Fruit fly (Drosophila melanogaster): Measurements from ENCODE around the gene CG33340.
A peak's percentile ranks its signal among the peaks of the same experiment; 100 is the strongest.

The CG33340 gene

dm6 chr3R:24364880-24365604, 2.1 kb downstream of the CG33340 start, which contains the start of the genes CG17784 and CG13613:
Gene CG17784 (minus strand): TSS chr3R:24364980.
Gene CG13613 (plus strand): TSS chr3R:24365554.
- TF ChIP-seq Hr39 (optimal IDR thresholded peaks at IDR 0.05), result no peak
- no peak for TF ChIP-seq ERR (GFP tag; optimal IDR thresholded peaks at IDR 0.05)
- TF ChIP-seq Rfx (GFP tag; IDR thresholded peaks at IDR 0.05), result no peak
- TF ChIP-seq Dip2 (GFP tag; IDR thresholded peaks at IDR 0.05), result no peak
- no peak for TF ChIP-seq CTCF (GFP tag; optimal IDR thresholded peaks at IDR 0.05)
- TF ChIP-seq CG18764 (GFP tag; optimal IDR thresholded peaks at IDR 0.05), result no peak
- TF ChIP-seq Fer3 (tag; optimal IDR thresholded peaks at IDR 0.05), result no peak
- TF ChIP-seq pzg (GFP tag; optimal IDR thresholded peaks at IDR 0.05), result no peak

- TF ChIP-seq CG8388 (GFP tag; optimal IDR thresholded peaks at IDR 0.05), result no peak
- peak; percentile 5 for TF ChIP-seq Ets65A (GFP tag)
Observed at dm6 chr3R:24367120-24367519, 4.2 kb downstream of the CG33340 start, which contains the start of gene CG42811. Gene CG42811 (minus strand): TSS chr3R:24367220.

dm6 chr3R:24368064-24368463, 5.1 kb downstream of the CG33340 start, which contains the start of the genes CG42812 and CG33341:
Gene CG42812 (minus strand): TSS chr3R:24368164.
Gene CG33341 (plus strand): TSS chr3R:24368358.
- no peak for TF ChIP-seq cg (GFP tag; optimal IDR thresholded peaks at IDR 0.05)
- TF ChIP-seq CG8089 (GFP tag; optimal IDR thresholded peaks at IDR 0.05), result no peak
- TF ChIP-seq CG14667 (GFP tag; IDR thresholded peaks at IDR 0.05), result no peak

- TF ChIP-seq CG17612 (GFP tag; IDR thresholded peaks at IDR 0.05) (no peak), klu (GFP tag; IDR thresholded peaks at IDR 0.05) (no peak), sima (GFP tag; optimal IDR thresholded peaks at IDR 0.05) (no peak), ap (GFP tag; IDR thresholded peaks at IDR 0.05) (no peak), Dip2 (GFP tag; IDR thresholded peaks at IDR 0.05) (no peak), Optix (GFP tag; IDR thresholded peaks at IDR 0.05) (no peak), CG10431 (GFP tag; optimal IDR thresholded peaks at IDR 0.05) (no peak), vvl (GFP tag; IDR thresholded peaks at IDR 0.05) (no peak), ken (GFP tag; IDR thresholded peaks at IDR 0.05) (no peak), CoRest (tag; optimal IDR thresholded peaks at IDR 0.05) (no peak), az2 (GFP tag; optimal IDR thresholded peaks at IDR 0.05) (no peak), ranshi (GFP tag; IDR thresholded peaks at IDR 0.05) (no peak), tgo (GFP tag; IDR thresholded peaks at IDR 0.05) (no peak)
Observed at dm6 chr3R:24369268-24369667, 6.3 kb downstream of the CG33340 start, which contains the start of gene CG13614. Gene CG13614 (plus strand): TSS chr3R:24369568.

- TF ChIP-seq knrl (GFP tag; IDR thresholded peaks at IDR 0.05; ENCODE audit: partially characterized antibody) (no peak), CG7372 (GFP tag; IDR thresholded peaks at IDR 0.05) (no peak), Poxn (GFP tag; IDR thresholded peaks at IDR 0.05) (no peak), sisA (GFP tag; IDR thresholded peaks at IDR 0.05) (no peak), gce (GFP tag; IDR thresholded peaks at IDR 0.05) (no peak)
Observed at dm6 chr3R:24372662-24373061, 9.7 kb downstream of the CG33340 start, which contains the start of gene CG17782. Gene CG17782 (minus strand): TSS chr3R:24372762.

dm6 chr3R:24375561-24375960, 12.6 kb downstream of the CG33340 start, which contains the start of gene CG17781:
Gene CG17781 (minus strand): TSS chr3R:24375661.
- no peak for TF ChIP-seq bab2 (GFP tag; optimal IDR thresholded peaks at IDR 0.05)
- no peak for TF ChIP-seq h (optimal IDR thresholded peaks at IDR 0.05)
